Worm (Caenorhabditis elegans): ENCODE data around the gene nspb-8.

The nspb-8 gene

DNA sequence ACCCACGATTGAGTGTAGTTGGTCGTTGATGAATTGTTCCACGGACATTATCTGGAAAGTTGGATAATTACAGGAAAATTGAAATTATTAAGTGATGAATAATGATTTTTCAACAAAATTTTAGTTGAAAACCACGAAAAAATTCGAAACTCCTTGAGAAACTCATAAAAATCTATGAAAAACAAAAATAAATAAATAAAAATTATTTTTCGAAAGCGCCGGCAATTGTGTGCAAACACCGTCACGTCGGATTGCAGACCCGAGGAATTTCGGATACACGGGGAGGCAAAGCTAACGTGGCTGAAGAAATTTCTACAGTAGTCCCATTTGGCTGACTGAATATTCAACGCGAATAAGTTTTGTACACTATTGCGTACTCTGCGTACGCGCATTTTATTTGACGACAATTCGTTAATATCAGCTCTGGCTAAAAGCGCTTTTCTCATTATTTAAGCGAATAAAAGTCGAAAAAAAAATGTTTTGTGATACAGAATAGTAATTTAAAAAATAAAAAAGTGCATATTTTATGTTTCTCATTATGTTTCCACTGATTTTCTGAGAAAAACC lies 18.8 kb downstream of the nspb-8 start, which contains the start of gene mog-4 (continued):
- TF ChIP-seq xbp-1 (tag; optimal IDR thresholded peaks at IDR 0.05) (peak; percentile 96), ceh-8 (GFP tag; optimal IDR thresholded peaks at IDR 0.05) (peak; percentile 95), mdl-1 (tag; optimal IDR thresholded peaks at IDR 0.05) (peak in 1 of 2 experiments; percentile 81), dpl-1 (GFP tag; optimal IDR thresholded peaks at IDR 0.05) (peak; percentile 74 to 83 (median 77)), sup-37 (GFP tag; optimal IDR thresholded peaks at IDR 0.05) (peak; percentile 83), zip-4 (GFP tag; optimal IDR thresholded peaks at IDR 0.05) (peak; percentile 85), tbx-2 (tag; optimal IDR thresholded peaks at IDR 0.05) (peak; percentile 97), ceh-63 (GFP tag; optimal IDR thresholded peaks at IDR 0.05) (peak; percentile 93), lin-14 (GFP tag; optimal IDR thresholded peaks at IDR 0.05) (peak; percentile 97), lin-35 (GFP tag; optimal IDR thresholded peaks at IDR 0.05) (peak; percentile 69 to 86), unc-98 (GFP tag; IDR thresholded peaks at IDR 0.05) (peak; percentile 100), jun-1 (tag; optimal IDR thresholded peaks at IDR 0.05) (peak; percentile 74), nhr-85 (tag) (peak; percentile 98), ceh-90 (tag; optimal IDR thresholded peaks at IDR 0.05) (peak; percentile 82), swsn-7 (tag; optimal IDR thresholded peaks at IDR 0.05) (peak; percentile 97), lin-13 (GFP tag; optimal IDR thresholded peaks at IDR 0.05) (peak; percentile 71), unc-86 (tag; optimal IDR thresholded peaks at IDR 0.05) (peak; percentile 97), pax-3 (tag; optimal IDR thresholded peaks at IDR 0.05) (peak; percentile 98), aly-2 (tag; optimal IDR thresholded peaks at IDR 0.05) (peak; percentile 45), efl-1 (optimal IDR thresholded peaks at IDR 0.05) (peak; percentile 85 to 86), efl-1 (GFP tag; optimal IDR thresholded peaks at IDR 0.05 in 1 of 2) (peak; percentile 77 to 98), lin-39 (tag; optimal IDR thresholded peaks at IDR 0.05) (peak; percentile 38), C16A3.4 (tag; optimal IDR thresholded peaks at IDR 0.05) (peak; percentile 82), elt-2 (tag; optimal IDR thresholded peaks at IDR 0.05) (peak; percentile 86), vab-15 (tag; optimal IDR thresholded peaks at IDR 0.05) (peak; percentile 91), fkh-8 (tag; optimal IDR thresholded peaks at IDR 0.05) (peak; percentile 98), mep-1 (tag; optimal IDR thresholded peaks at IDR 0.05) (peak; percentile 88), lsy-2 (tag; optimal IDR thresholded peaks at IDR 0.05) (peak; percentile 98), lir-3 (tag; optimal IDR thresholded peaks at IDR 0.05; ENCODE audit: poor library complexity) (peak; percentile 99), nhr-20 (tag; optimal IDR thresholded peaks at IDR 0.05) (peak; percentile 97), ets-5 (GFP tag; IDR thresholded peaks at IDR 0.05) (peak; percentile 92; the same call in 1 of the 2 replicates), nhr-19 (GFP tag; conservative IDR thresholded peaks at IDR 0.05) (peak; percentile 100), fkh-10 (GFP tag; optimal IDR thresholded peaks at IDR 0.05) (peak; percentile 65), elt-3 (tag; optimal IDR thresholded peaks at IDR 0.05) (peak in 2 of 6 experiments; percentile 66 to 68), nhr-47 (tag; optimal IDR thresholded peaks at IDR 0.05) (peak; percentile 99), ztf-4 (tag; optimal IDR thresholded peaks at IDR 0.05) (peak; percentile 63), ceh-88 (GFP tag; IDR thresholded peaks at IDR 0.05) (peak; percentile 100), grh-1 (GFP tag; IDR thresholded peaks at IDR 0.05) (peak; percentile 99), skn-1 (tag; optimal IDR thresholded peaks at IDR 0.05) (peak; percentile 33), aha-1 (tag; optimal IDR thresholded peaks at IDR 0.05) (peak; percentile 6)

DNA sequence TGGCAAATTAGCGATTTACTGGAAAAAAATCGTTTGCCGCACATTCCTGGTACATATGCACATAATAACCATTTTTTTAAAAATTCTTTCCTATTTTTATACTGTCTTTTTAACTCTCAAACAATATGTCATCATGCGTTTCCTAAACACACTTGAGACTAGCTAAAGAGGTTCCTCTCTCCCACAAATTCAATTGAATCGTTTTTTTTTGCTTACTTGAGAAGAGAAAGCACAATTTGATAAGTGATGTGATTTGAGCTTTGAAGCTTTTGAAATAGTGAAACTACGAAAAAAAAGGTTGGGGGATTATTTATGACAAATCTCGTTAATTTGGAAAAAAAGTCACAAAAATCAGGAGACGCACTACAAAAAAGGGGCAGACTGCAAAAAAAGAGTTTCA lies 25.4 kb downstream of the nspb-8 start:
- TF ChIP-seq fkh-10 (GFP tag; optimal IDR thresholded peaks at IDR 0.05): peak; percentile 55
- TF ChIP-seq isw-1 (GFP tag; IDR thresholded peaks at IDR 0.05): no peak
- no peak for TF ChIP-seq nhr-237 (tag; optimal IDR thresholded peaks at IDR 0.05)
- TF ChIP-seq xbp-1 (tag; optimal IDR thresholded peaks at IDR 0.05): no peak
- TF ChIP-seq hpl-2 (GFP tag; optimal IDR thresholded peaks at IDR 0.05): no peak
- TF ChIP-seq efl-1 (optimal IDR thresholded peaks at IDR 0.05): no peak
- TF ChIP-seq efl-1 (GFP tag; optimal IDR thresholded peaks at IDR 0.05 in 1 of 2): no peak
- no peak for TF ChIP-seq nhr-77 (tag; optimal IDR thresholded peaks at IDR 0.05)
